Worm (Caenorhabditis elegans): ENCODE data around the gene T11F8.12.

DNA sequence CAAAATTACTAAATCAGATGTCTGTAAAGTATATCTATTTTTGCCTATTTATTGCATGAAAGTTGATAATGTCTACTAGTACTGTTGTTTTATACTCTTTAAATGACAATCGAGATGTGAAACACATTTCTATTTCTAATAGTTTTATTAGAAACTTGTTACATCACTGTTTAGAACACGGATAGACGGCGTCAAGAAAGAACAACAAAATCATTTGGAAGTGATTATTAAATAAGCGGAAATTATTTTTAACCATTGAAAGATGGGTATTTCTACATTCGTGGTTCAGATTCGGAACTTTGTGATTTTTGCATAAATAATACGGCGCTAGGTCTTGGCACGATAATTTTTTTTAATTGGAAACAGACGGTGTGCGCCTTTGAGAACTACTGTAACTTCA lies 9.0 kb downstream of the T11F8.12 start:
- no peak for TF ChIP-seq dao-5 (tag; optimal IDR thresholded peaks at IDR 0.05)
- no peak for TF ChIP-seq him-1 (tag; optimal IDR thresholded peaks at IDR 0.05)
- no peak for TF ChIP-seq W03F9.2 (tag; optimal IDR thresholded peaks at IDR 0.05)

Measured in whole organism, L4/young adult.